Worm (Caenorhabditis elegans): ENCODE results near the gene W02A2.8.

ce11 chrIV:13386903-13387302 is 28.5 kb upstream of the W02A2.8 start, which contains the start of gene lsm-3:
- TF ChIP-seq hnd-1 (tag; optimal IDR thresholded peaks at IDR 0.05) (no peak), F13C5.2 (tag; optimal IDR thresholded peaks at IDR 0.05) (no peak), ama-1 (optimal IDR thresholded peaks at IDR 0.05) (no peak), tbx-37 (GFP tag; conservative IDR thresholded peaks at IDR 0.05) (no peak), sea-1 (GFP tag; conservative IDR thresholded peaks at IDR 0.05) (no peak), hmbx-1 (tag; optimal IDR thresholded peaks at IDR 0.05) (no peak), flt-1 (GFP tag; IDR thresholded peaks at IDR 0.05) (no peak), scrt-1 (GFP tag; IDR thresholded peaks at IDR 0.05) (no peak)

Measured in whole organism, early embryonic.